Fruit fly (Drosophila melanogaster) whole organism, wandering third instar larva: ENCODE measurements around the gene CG14341.

Experiments used
- Abd-B ChIP-seq: fragments of >200 bp; optimal IDR thresholded peaks from 2 replicates; lab custom pipeline; 2017; ENCODE audit warnings: missing biosample characterization, missing genetic modification characterization
- GATAd ChIP-seq: sonication (Bioruptor generic); optimal IDR thresholded peaks from 2 replicates; lab custom pipeline; 2016; ENCODE audit warnings: missing biosample characterization, missing genetic modification characterization
- br ChIP-seq: fragments of 200-800 bp; sonication (Bioruptor generic); optimal IDR thresholded peaks from 2 replicates; lab custom pipeline; 2016; ENCODE audit warnings: missing biosample characterization, missing genetic modification characterization
- dmrt93B ChIP-seq: fragments of 200-800 bp; sonication (Bioruptor generic); optimal IDR thresholded peaks from 2 replicates; lab custom pipeline; 2018; ENCODE audit warnings: missing biosample characterization, mild to moderate bottlenecking, missing genetic modification characterization
- dsf ChIP-seq: sonication (Bioruptor generic); optimal IDR thresholded peaks from 2 replicates; lab custom pipeline; 2016; ENCODE audit warnings: missing biosample characterization, missing genetic modification characterization, borderline replicate concordance
- lola ChIP-seq: fragments of >200 bp; optimal IDR thresholded peaks from 2 replicates; lab custom pipeline; 2017; ENCODE audit warnings: missing biosample characterization, missing genetic modification characterization
- pan ChIP-seq: fragments of >200 bp; optimal IDR thresholded peaks from 2 replicates; lab custom pipeline; 2017
- woc ChIP-seq: sonication (Bioruptor generic); optimal IDR thresholded peaks from 2 replicates; lab custom pipeline; 2016; ENCODE audit warnings: missing biosample characterization, mild to moderate bottlenecking, missing genetic modification characterization

DNA sequence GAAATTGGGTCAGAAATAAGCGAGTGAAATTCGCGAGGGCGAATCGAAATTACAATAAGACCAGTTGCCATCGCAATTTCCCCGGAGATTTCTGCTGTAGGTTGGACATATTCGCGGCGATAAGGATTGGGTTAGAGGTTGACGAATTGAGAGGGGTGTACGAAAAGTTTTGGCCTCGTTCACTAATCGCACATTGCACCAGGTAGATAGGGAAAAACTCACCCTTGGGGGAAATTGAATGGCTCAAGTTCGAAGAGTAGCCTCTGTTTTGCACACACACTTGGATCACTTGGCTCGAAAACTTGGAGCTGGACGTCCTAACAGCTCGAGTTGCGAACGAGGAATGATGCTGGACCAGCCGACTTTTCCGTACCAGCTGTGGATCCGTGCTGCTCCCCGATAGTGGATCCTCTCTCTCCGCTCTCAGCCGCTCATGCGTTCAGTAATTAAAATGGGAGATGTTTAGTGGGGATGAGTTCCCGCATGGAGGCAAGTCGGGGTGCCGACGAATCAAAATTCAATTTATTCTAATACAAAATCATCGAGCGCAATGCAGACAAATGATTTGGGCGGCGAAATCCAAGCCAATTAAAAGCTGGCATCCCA, 2.7 kb upstream of the CG14341 start, which contains the start of gene CG5080:
- TF ChIP-seq pan (lab: Kevin White, UChicago) (no peak), woc (no peak), dmrt93B (GFP tag; lab: Kevin White, UChicago) (no peak), dsf (GFP tag; lab: Kevin White, UChicago) (no peak), GATAd (no peak), lola (GFP tag; lab: Kevin White, UChicago) (no peak), br (GFP tag; lab: Kevin White, UChicago) (no peak), Abd-B (GFP tag; lab: Kevin White, UChicago) (no peak)
